Fruit fly (Drosophila melanogaster): ENCODE data around the gene Vps16A.

Vps16A gene

DNA sequence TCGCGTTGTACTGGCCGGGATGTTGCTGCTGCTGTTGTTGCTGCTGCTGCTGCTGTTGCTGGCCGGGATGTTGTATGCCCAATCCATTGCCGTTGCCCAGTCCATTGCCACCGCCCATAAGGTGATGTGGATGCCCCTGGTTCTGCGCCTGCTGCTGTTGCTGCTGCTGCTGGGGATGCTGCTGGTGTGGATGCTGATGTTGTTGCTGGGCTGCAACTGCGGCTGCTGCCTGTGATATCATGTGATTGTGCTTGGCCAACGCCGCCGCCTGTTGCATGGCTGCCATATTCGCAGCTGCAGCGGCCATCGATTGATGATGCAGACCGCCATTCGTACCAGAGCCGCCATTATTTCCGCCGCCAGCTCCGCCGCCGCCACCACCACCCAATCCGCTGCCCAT lies 34.5 kb upstream of the Vps16A start:
- 0 out of 3 replicates have a peak, but pooled peaks have one; percentile 45 for TF ChIP-seq CG11456 (GFP tag; IDR thresholded peaks at IDR 0.05)
- peak; percentile 57 for TF ChIP-seq Med (GFP tag)
- TF ChIP-seq CG18262 (tag; optimal IDR thresholded peaks at IDR 0.05), result no peak
- no peak for TF ChIP-seq pho (GFP tag; optimal IDR thresholded peaks at IDR 0.05)
- TF ChIP-seq CG12071 (GFP tag; optimal IDR thresholded peaks at IDR 0.05), result no peak
- no peak for TF ChIP-seq CG9797 (GFP tag; optimal IDR thresholded peaks at IDR 0.05)
- TF ChIP-seq CG12104 (GFP tag; optimal IDR thresholded peaks at IDR 0.05), result no peak
- no peak for TF ChIP-seq ssp (GFP tag; IDR thresholded peaks at IDR 0.05)
- TF ChIP-seq CG17612 (GFP tag; IDR thresholded peaks at IDR 0.05), result 0 out of 2 replicates have a peak, but pooled peaks have one; percentile 23
- no peak for TF ChIP-seq HLHmδ (GFP tag; optimal IDR thresholded peaks at IDR 0.05)
- TF ChIP-seq Dfd (GFP tag; optimal IDR thresholded peaks at IDR 0.05), result peak in 1 of 2 experiments; percentile 68
- no peak for TF ChIP-seq Sry-δ (GFP tag; optimal IDR thresholded peaks at IDR 0.05)
- TF ChIP-seq vvl (GFP tag; IDR thresholded peaks at IDR 0.05), result no peak
- TF ChIP-seq CG5953 (GFP tag; IDR thresholded peaks at IDR 0.05), result no peak
- TF ChIP-seq Sox100B (GFP tag; optimal IDR thresholded peaks at IDR 0.05), result no peak
- TF ChIP-seq TFAM (GFP tag; optimal IDR thresholded peaks at IDR 0.05), result no peak
- TF ChIP-seq CG43689 (GFP tag; IDR thresholded peaks at IDR 0.05), result no peak
- no peak for TF ChIP-seq CG10543 (GFP tag; optimal IDR thresholded peaks at IDR 0.05)
- TF ChIP-seq Meics (GFP tag; optimal IDR thresholded peaks at IDR 0.05), result no peak
- no peak for TF ChIP-seq CG33213 (GFP tag; optimal IDR thresholded peaks at IDR 0.05)
- TF ChIP-seq CG7839 (tag; optimal IDR thresholded peaks at IDR 0.05), result no peak
- TF ChIP-seq CG2202 (tag; optimal IDR thresholded peaks at IDR 0.05), result no peak
- TF ChIP-seq CG3281 (GFP tag; optimal IDR thresholded peaks at IDR 0.05), result no peak
- no peak for TF ChIP-seq sens-2 (GFP tag; IDR thresholded peaks at IDR 0.05)
- TF ChIP-seq fd102C (GFP tag; optimal IDR thresholded peaks at IDR 0.05), result no peak
- no peak for TF ChIP-seq BtbVII (GFP tag; optimal IDR thresholded peaks at IDR 0.05)
- TF ChIP-seq toy (GFP tag; IDR thresholded peaks at IDR 0.05), result no peak
- no peak for TF ChIP-seq CG1792 (GFP tag; optimal IDR thresholded peaks at IDR 0.05)
- no peak for TF ChIP-seq Chrac-16 (GFP tag; optimal IDR thresholded peaks at IDR 0.05)
- TF ChIP-seq CG8944 (GFP tag; optimal IDR thresholded peaks at IDR 0.05), result no peak
- peak; percentile 48 for TF ChIP-seq CG8478 (optimal IDR thresholded peaks at IDR 0.05)
- no peak for TF ChIP-seq CG3407 (GFP tag; optimal IDR thresholded peaks at IDR 0.05)
- no peak for TF ChIP-seq CG9817 (tag; optimal IDR thresholded peaks at IDR 0.05)
- no peak for TF ChIP-seq bab2 (GFP tag; optimal IDR thresholded peaks at IDR 0.05)
- no peak for TF ChIP-seq CG30403 (GFP tag; optimal IDR thresholded peaks at IDR 0.05)
- TF ChIP-seq Lim3 (GFP tag; IDR thresholded peaks at IDR 0.05), result no peak
- no peak for TF ChIP-seq stc (GFP tag; IDR thresholded peaks at IDR 0.05)
- no peak for TF ChIP-seq CG10979 (tag; optimal IDR thresholded peaks at IDR 0.05)
- TF ChIP-seq Taf1 (GFP tag; IDR thresholded peaks at IDR 0.05), result no peak
- TF ChIP-seq ci (GFP tag; IDR thresholded peaks at IDR 0.05), result no peak
- TF ChIP-seq Rx (GFP tag; IDR thresholded peaks at IDR 0.05), result no peak
- no peak for TF ChIP-seq D19B (GFP tag; optimal IDR thresholded peaks at IDR 0.05)

DNA sequence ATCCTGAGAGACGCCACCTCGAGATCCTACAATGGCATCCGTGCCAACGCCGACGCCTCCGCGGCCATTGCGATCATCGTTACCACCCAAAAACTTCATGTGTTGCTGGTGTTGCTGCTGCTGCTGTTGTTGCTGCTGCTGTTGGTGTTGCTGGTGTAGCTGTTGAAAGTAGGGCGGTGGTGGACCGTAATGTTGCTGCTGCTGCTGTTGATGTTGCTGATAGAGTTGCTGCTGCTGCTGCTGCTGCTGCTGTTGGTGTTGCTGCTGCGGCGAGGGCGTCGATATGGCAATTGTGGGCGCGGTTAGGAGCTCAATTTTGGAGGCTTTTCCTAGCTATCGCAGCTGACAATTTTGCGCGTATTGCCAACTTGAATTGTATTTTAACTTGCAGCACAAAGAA lies 33.1 kb upstream of the Vps16A start:
- TF ChIP-seq Sry-δ (GFP tag; optimal IDR thresholded peaks at IDR 0.05), result no peak
- no peak for TF ChIP-seq CG43689 (GFP tag; IDR thresholded peaks at IDR 0.05)
- TF ChIP-seq CG16813 (GFP tag; IDR thresholded peaks at IDR 0.05; ENCODE audit: partially characterized antibody), result 0 out of 3 replicates have a peak, but pooled peaks have one; percentile 18
- 0 out of 4 replicates have a peak, but pooled peaks have one; percentile 24 for TF ChIP-seq chinmo (GFP tag; IDR thresholded peaks at IDR 0.05; ENCODE audit: partially characterized antibody)
- peak in 1 of 2 experiments; percentile 95 for TF ChIP-seq Dfd (GFP tag; optimal IDR thresholded peaks at IDR 0.05)
- no peak for TF ChIP-seq CG33557 (GFP tag; optimal IDR thresholded peaks at IDR 0.05)
- TF ChIP-seq crol (GFP tag; IDR thresholded peaks at IDR 0.05), result 0 out of 2 replicates have a peak, but pooled peaks have one; percentile 3
- peak; percentile 18 for TF ChIP-seq CG6654 (GFP tag; optimal IDR thresholded peaks at IDR 0.05)
- peak; percentile 22 for TF ChIP-seq CG8478 (optimal IDR thresholded peaks at IDR 0.05)
- TF ChIP-seq stwl (tag; optimal IDR thresholded peaks at IDR 0.05), result peak; percentile 37
- TF ChIP-seq CG7963 (GFP tag; IDR thresholded peaks at IDR 0.05; ENCODE audit: partially characterized antibody), result 0 out of 3 replicates have a peak, but pooled peaks have one; percentile 19
- TF ChIP-seq CG11504 (tag; optimal IDR thresholded peaks at IDR 0.05), result peak; percentile 92
- 0 out of 2 replicates have a peak, but pooled peaks have one; percentile 37 for TF ChIP-seq CG32532 (GFP tag; IDR thresholded peaks at IDR 0.05)
- TF ChIP-seq CG4360 (GFP tag; IDR thresholded peaks at IDR 0.05), result 0 out of 2 replicates have a peak, but pooled peaks have one; percentile 27
